Worm (Caenorhabditis elegans) whole organism, L4 larva: ENCODE measurements around the gene ceh-18.

ENCODE experiments used
- aha-1 ChIP-seq: fragments of 150-350 bp; peaks from one replicate; lab custom pipeline; 2014; ENCODE audit warnings: missing biosample characterization, missing genetic modification characterization
- ceh-44 ChIP-seq: fragments of 200-800 bp; sonication (Bioruptor generic); IDR thresholded peaks from 2 replicates; pipeline ENCODE4 v1.3.6; 2022; ENCODE audit warnings: missing genetic modification reagents, missing genetic modification characterization, missing compliant biosample characterization
- daf-16 ChIP-seq, 3 experiments: sonication (generic microtip); optimal IDR thresholded peaks; 2 replicates each; lab custom pipeline; 2016 to 2017; ENCODE audit warnings: missing genetic modification characterization in 3 of 3, missing genetic modification reagents in 3 of 3, mild to moderate bottlenecking in 2 of 3, missing compliant biosample characterization in 2 of 3, missing biosample characterization in 1 of 3, moderate library complexity in 1 of 3
- dve-1 ChIP-seq: sonication (generic microtip); optimal IDR thresholded peaks from 2 replicates; lab custom pipeline; 2017; ENCODE audit warnings: antibody characterized with exemption, mild to moderate bottlenecking, missing genetic modification characterization, missing compliant biosample characterization; ENCODE audit not compliant: insufficient read depth
- fkh-10 ChIP-seq: fragments of 150-350 bp; optimal IDR thresholded peaks from 2 replicates; lab custom pipeline; 2014; ENCODE audit warnings: missing biosample characterization, missing genetic modification reagents, missing genetic modification characterization
- gei-8 ChIP-seq: fragments of 200-800 bp; sonication (Bioruptor generic); optimal IDR thresholded peaks from 2 replicates; lab custom pipeline; 2018; ENCODE audit warnings: mild to moderate bottlenecking, missing genetic modification characterization, missing compliant biosample characterization
- hlh-11 ChIP-seq: fragments of 200-800 bp; sonication (Bioruptor generic); optimal IDR thresholded peaks from 2 replicates; lab custom pipeline; 2018; ENCODE audit warnings: mild to moderate bottlenecking, missing genetic modification characterization, missing compliant biosample characterization
- hlh-30 ChIP-seq: sonication (generic microtip); optimal IDR thresholded peaks from 2 replicates; lab custom pipeline; 2017; ENCODE audit warnings: antibody characterized with exemption, mild to moderate bottlenecking, missing genetic modification characterization, missing compliant biosample characterization; ENCODE audit not compliant: insufficient read depth
- jun-1 ChIP-seq: fragments of 150-350 bp; optimal IDR thresholded peaks from 2 replicates; lab custom pipeline; 2014; ENCODE audit warnings: missing biosample characterization, missing genetic modification reagents, missing genetic modification characterization
- lim-7 ChIP-seq: fragments of 200-800 bp; sonication (Bioruptor generic); IDR thresholded peaks from 2 replicates; pipeline ENCODE4 v1.3.6; 2022; ENCODE audit warnings: missing genetic modification characterization, missing compliant biosample characterization
- lin-1 ChIP-seq: fragments of 200-800 bp; sonication (Bioruptor generic); IDR thresholded peaks from 2 replicates; pipeline ENCODE4 v1.3.6; 2022; ENCODE audit warnings: missing genetic modification reagents, missing genetic modification characterization, missing compliant biosample characterization
- lin-13 ChIP-seq: fragments of 150-350 bp; optimal IDR thresholded peaks from 2 replicates; lab custom pipeline; 2014; ENCODE audit warnings: missing biosample characterization, missing genetic modification reagents, missing genetic modification characterization
- lin-29 ChIP-seq: fragments of 200-800 bp; sonication (Bioruptor generic); IDR thresholded peaks from 2 replicates; pipeline ENCODE4 v1.3.6; 2022; ENCODE audit warnings: missing genetic modification reagents, missing genetic modification characterization, missing compliant biosample characterization
- mdl-1 ChIP-seq, 2 experiments: fragments of 150-350 bp in 1 of 2; sonication (generic microtip) in 1 of 2; optimal IDR thresholded peaks; 2 replicates each; lab custom pipeline; 2014 to 2017; ENCODE audit warnings: missing biosample characterization in 2 of 2, missing genetic modification characterization in 2 of 2
- mep-1 ChIP-seq: fragments of 150-350 bp; sonication (generic microtip); optimal IDR thresholded peaks from 3 replicates; lab custom pipeline; 2014; ENCODE audit warnings: missing biosample characterization, missing genetic modification characterization
- mes-2 ChIP-seq: sonication (generic microtip); optimal IDR thresholded peaks from 2 replicates; lab custom pipeline; 2016; ENCODE audit warnings: missing genotype, mild to moderate bottlenecking, missing genetic modification characterization, missing compliant biosample characterization; ENCODE audit not compliant: poor library complexity, severe bottlenecking
- mxl-2 ChIP-seq: fragments of 200-800 bp; sonication (Bioruptor generic); conservative IDR thresholded peaks from 2 replicates; pipeline ENCODE4 v1.3.6; 2022; ENCODE audit warnings: missing genetic modification reagents, missing genetic modification characterization, missing compliant biosample characterization
- nhr-25 ChIP-seq: sonication (generic microtip); optimal IDR thresholded peaks from 2 replicates; lab custom pipeline; 2017; ENCODE audit warnings: missing genetic modification characterization, mild to moderate bottlenecking, missing compliant biosample characterization, antibody characterized with exemption, moderate library complexity, borderline replicate concordance; ENCODE audit not compliant: insufficient read depth
- nhr-28 ChIP-seq: fragments of 150-350 bp; optimal IDR thresholded peaks from 2 replicates; lab custom pipeline; 2014; ENCODE audit warnings: missing biosample characterization, missing genetic modification characterization
- nhr-6 ChIP-seq: fragments of 150-350 bp; optimal IDR thresholded peaks from 2 replicates; lab custom pipeline; 2014; ENCODE audit warnings: missing biosample characterization, missing genetic modification characterization
- nhr-76 ChIP-seq: fragments of 150-350 bp; optimal IDR thresholded peaks from 2 replicates; lab custom pipeline; 2014; ENCODE audit warnings: missing biosample characterization, missing genetic modification characterization
- pha-4 ChIP-seq, 2 experiments: fragments of 150-350 bp in 1 of 2; fragments of 200-800 bp in 1 of 2; sonication (Bioruptor generic) in 1 of 2; IDR thresholded peaks in 1 of 2; optimal IDR thresholded peaks in 1 of 2; 2 replicates each; pipeline versions ENCODE4 v1.3.6 to Lab custom; 2014 to 2022; ENCODE audit warnings: missing genetic modification characterization in 2 of 2, missing genetic modification reagents in 2 of 2, missing biosample characterization in 1 of 2, missing compliant biosample characterization in 1 of 2
- php-3 ChIP-seq: fragments of 200-800 bp; sonication (Bioruptor generic); IDR thresholded peaks from 2 replicates; pipeline ENCODE4 v1.3.6; 2022; ENCODE audit warnings: missing genetic modification reagents, missing genetic modification characterization, missing compliant biosample characterization
- tra-1 ChIP-seq: fragments of 200-800 bp; sonication (Bioruptor generic); IDR thresholded peaks from 2 replicates; pipeline ENCODE4 v1.3.6; 2022; ENCODE audit warnings: missing genetic modification reagents, missing genetic modification characterization, missing compliant biosample characterization
- unc-62 ChIP-seq, 3 experiments: fragments of 150-350 bp in 1 of 3; sonication (generic microtip); optimal IDR thresholded peaks in 2 of 3; peaks in 1 of 3; 1 replicate in 1 of 3; 2 replicates in 2 of 3; lab custom pipeline; 2014 to 2017; ENCODE audit warnings: missing biosample characterization in 3 of 3, missing genetic modification characterization in 3 of 3, missing genetic modification reagents in 3 of 3, missing genotype in 1 of 3
- zip-2 ChIP-seq: fragments of 150-350 bp; optimal IDR thresholded peaks from 2 replicates; lab custom pipeline; 2014; ENCODE audit warnings: missing biosample characterization, missing genetic modification characterization

ceh-18 gene

DNA sequence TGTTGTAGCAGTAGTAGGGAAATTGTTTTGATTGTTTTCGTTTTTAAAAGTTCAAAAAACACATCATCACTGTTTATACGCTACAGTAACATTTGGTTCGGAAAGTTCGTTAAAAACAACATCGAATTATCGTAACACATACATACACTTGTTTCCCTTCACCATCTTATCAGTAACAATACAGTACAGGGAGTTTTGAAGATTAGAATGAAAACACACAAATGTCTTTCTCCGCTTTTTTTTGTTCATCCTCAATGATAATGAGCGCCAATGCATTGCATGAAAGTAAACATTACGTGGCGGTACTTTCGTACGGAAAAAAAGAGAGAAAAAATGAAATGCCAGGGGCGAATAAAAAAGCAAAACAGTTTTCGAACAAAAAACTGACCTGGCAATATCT lies 28.0 kb downstream of the ceh-18 start (continued):
- TF ChIP-seq nhr-25 (tag; lab: Kevin White, UChicago) (no peak), gei-8 (GFP tag; lab: Kevin White, UChicago) (no peak), nhr-76 (tag; lab: Kevin White, UChicago) (no peak), zip-2 (tag; lab: Kevin White, UChicago) (no peak), lin-1 (GFP tag; lab: Robert Waterston, UW) (0 out of 2 replicates have a peak, but pooled peaks have one; percentile 28), lin-29 (GFP tag; lab: Robert Waterston, UW) (no peak)

DNA sequence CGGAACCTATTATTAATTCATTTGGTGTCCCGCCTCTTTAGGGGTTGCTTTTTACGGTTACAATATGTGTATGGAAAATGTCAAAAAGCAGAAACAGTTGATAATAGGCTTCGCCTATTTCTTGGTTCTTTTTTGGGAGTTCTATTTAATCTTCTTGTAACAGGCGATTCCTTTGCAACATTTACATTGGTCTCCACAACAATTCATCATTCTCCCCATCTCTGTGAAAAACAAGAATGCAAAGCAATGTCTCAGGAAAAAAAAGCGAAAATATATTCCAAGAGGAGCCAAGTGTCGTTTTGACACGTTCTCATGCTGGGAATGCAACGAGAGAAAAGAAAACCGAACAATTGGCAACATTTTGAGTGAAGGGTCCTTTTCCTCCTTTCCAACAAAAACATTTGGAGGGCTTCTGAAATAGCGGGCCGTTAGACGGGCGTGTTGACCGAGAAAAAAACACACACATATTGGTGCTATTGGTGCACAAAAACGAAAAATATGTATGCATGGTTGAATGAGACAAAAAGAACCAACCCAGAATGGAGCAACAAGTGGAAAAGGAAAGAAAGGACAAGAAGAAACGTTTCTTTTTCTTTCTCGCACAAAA lies 28.9 kb downstream of the ceh-18 start:
- TF ChIP-seq daf-16 (GFP tag; optimal IDR thresholded peaks at IDR 0.05; lab: Kevin White, UChicago) (peak in 1 of 2 experiments; percentile 78), daf-16 (tag; optimal IDR thresholded peaks at IDR 0.05; lab: Kevin White, UChicago) (no peak), aha-1 (peak; percentile 58), unc-62 (GFP tag; optimal IDR thresholded peaks at IDR 0.05 in 1 of 2; lab: Kevin White, UChicago) (peak in 1 of 2 experiments; percentile 98), unc-62 (tag; optimal IDR thresholded peaks at IDR 0.05; lab: Kevin White, UChicago) (no peak), mes-2 (tag; lab: Kevin White, UChicago) (no peak), fkh-10 (GFP tag; lab: Kevin White, UChicago) (peak; percentile 58)

DNA sequence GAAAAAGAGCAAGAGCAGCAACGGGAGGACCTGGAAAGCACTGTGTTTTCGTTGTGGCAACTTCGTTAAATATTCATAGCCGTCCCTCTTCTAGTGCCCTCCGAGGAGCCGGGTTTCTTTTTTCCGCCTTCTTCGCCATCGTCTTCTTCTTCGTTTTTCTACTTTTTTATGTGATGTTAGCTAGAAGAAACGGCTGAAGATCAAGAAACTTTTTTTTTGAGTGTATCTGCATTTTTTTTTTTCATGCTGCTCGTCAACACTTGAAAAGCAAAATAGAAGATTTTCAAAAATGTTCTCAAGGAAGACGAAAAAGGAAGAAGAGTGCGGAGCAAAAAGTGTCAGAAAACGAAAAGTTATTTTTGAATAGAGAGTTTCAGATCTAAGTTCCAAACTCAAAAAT lies 30.3 kb downstream of the ceh-18 start:
- TF ChIP-seq lin-13 (GFP tag; lab: Kevin White, UChicago) (no peak), fkh-10 (GFP tag; lab: Kevin White, UChicago) (peak; percentile 75)

DNA sequence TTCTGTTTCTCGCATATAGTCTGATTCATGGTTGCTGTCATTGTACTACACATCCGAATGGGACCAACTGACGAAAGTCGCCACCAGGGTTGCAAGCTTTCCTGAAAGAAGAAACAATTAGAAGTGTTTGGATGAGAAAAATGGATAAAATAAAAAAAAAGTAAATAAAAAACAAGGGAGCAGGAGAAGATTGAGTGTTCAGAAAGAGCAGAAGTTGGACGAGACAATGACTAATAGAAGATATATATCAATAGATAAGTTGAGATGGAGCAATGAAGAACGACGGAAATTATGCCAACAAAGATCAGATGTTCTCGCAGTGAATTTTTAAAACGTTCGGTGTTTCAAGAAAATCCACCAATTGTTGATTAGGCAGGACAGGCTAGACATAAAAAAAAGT lies 30.7 kb downstream of the ceh-18 start, which contains the start of gene fkh-9:
Gene fkh-9 (minus strand): TSS at position 101 of the 400 bp plus-strand sequence.
- TF ChIP-seq daf-16 (GFP tag; optimal IDR thresholded peaks at IDR 0.05; lab: Kevin White, UChicago) (peak in 1 of 2 experiments; percentile 29), daf-16 (tag; optimal IDR thresholded peaks at IDR 0.05; lab: Kevin White, UChicago) (no peak), lim-7 (no peak)

DNA sequence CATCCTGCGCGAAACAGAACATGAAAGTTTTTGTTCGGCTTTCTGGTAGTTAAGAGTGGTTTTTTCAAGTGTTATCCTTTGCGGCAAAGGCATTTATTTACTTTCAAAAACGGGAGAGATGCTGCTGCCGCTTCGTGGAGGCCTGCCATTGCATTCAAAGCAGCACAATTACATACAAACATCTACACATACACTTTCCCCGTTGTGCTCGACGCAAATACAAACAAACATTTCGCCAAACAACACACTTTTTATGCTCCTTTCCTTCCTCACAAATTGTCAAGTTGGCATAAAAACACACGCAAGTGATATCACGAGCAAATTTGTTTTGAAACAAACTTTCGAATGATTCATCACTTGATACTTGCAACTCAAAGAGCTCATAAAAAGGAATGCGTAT lies 31.4 kb downstream of the ceh-18 start:
- TF ChIP-seq mdl-1 (tag; optimal IDR thresholded peaks at IDR 0.05; lab: Kevin White, UChicago) = peak in 1 of 2 experiments; percentile 8
- no peak for TF ChIP-seq ceh-44 (GFP tag; lab: Robert Waterston, UW)
- TF ChIP-seq tra-1 = no peak
- TF ChIP-seq php-3 (GFP tag; lab: Robert Waterston, UW) = 0 out of 2 replicates have a peak, but pooled peaks have one; percentile 30
- peak; percentile 16 for TF ChIP-seq hlh-30 (tag; lab: Kevin White, UChicago)
- no peak for TF ChIP-seq mxl-2 (GFP tag; lab: Robert Waterston, UW)
- TF ChIP-seq jun-1 (tag; lab: Kevin White, UChicago) = no peak
- peak; percentile 21 for TF ChIP-seq mep-1 (tag; lab: Kevin White, UChicago)
- TF ChIP-seq nhr-28 = peak; percentile 32
- peak; percentile 44 for TF ChIP-seq nhr-6 (tag; lab: Kevin White, UChicago)
- peak in 1 of 2 experiments; percentile 11 for TF ChIP-seq daf-16 (GFP tag; optimal IDR thresholded peaks at IDR 0.05; lab: Kevin White, UChicago)
- peak; percentile 95 for TF ChIP-seq daf-16 (tag; optimal IDR thresholded peaks at IDR 0.05; lab: Kevin White, UChicago)
- TF ChIP-seq dve-1 (tag; lab: Kevin White, UChicago) = peak; percentile 28
- TF ChIP-seq hlh-11 (tag; lab: Kevin White, UChicago) = peak; percentile 38
- peak; percentile 28; the same call in 1 of the 2 replicates for TF ChIP-seq pha-4 (GFP tag; IDR thresholded peaks at IDR 0.05; lab: Robert Waterston, UW)
- TF ChIP-seq pha-4 (tag; optimal IDR thresholded peaks at IDR 0.05; lab: Kevin White, UChicago) = peak; percentile 21
- TF ChIP-seq, all 104 proteins: peak for 10
